Worm (Caenorhabditis elegans): ENCODE data around the gene gbb-1.

DNA sequence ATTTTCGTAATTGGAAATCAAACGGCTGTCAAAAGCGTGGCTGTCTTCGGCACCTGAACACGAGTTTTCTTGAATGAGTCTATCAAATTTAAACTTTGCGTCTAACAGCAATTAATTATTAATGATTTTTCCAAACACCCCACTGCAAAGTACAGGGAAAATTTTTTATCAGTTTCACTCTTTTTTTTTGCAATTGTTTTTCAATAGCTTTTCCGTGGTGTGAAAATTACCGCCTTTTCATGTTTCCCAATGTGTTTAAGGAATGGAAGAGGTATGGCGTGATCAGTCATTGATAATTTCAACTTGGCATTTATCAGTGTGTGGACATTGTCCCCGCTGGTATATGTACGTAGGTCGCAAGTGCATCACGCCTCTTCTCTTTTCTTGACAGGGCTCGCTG lies 25.9 kb upstream of the gbb-1 start:
- TF ChIP-seq med-1 (GFP tag; optimal IDR thresholded peaks at IDR 0.05; ENCODE audit: insufficient read depth) (no peak), T22C8.4 (GFP tag; IDR thresholded peaks at IDR 0.05) (no peak), klf-2 (GFP tag; conservative IDR thresholded peaks at IDR 0.05) (no peak), cog-1 (tag; optimal IDR thresholded peaks at IDR 0.05) (no peak)

Data from whole organism, midembryonic.